Worm (Caenorhabditis elegans) whole organism, midembryonic: Measurements from ENCODE around the gene grsp-1.

Source experiments
- T22C8.4 ChIP-seq: fragments of 200-800 bp; sonication (Bioruptor generic); IDR thresholded peaks from 2 replicates; pipeline ENCODE4 v1.3.6; 2022; ENCODE audit warnings: missing genetic modification characterization, missing compliant biosample characterization
- cog-1 ChIP-seq: sonication (generic microtip); optimal IDR thresholded peaks from 2 replicates; lab custom pipeline; 2016; ENCODE audit warnings: missing genetic modification characterization, missing compliant biosample characterization
- flt-1 ChIP-seq: fragments of 200-800 bp; sonication (Bioruptor generic); IDR thresholded peaks from 2 replicates; pipeline ENCODE4 v1.3.6; 2022; ENCODE audit warnings: missing genetic modification characterization, missing compliant biosample characterization
- klf-2 ChIP-seq: fragments of 200-800 bp; sonication (Bioruptor generic); conservative IDR thresholded peaks from 2 replicates; pipeline ENCODE4 v1.3.6; 2022; ENCODE audit warnings: missing genetic modification reagents, missing genetic modification characterization, missing compliant biosample characterization
- med-1 ChIP-seq: sonication (generic microtip); optimal IDR thresholded peaks from 2 replicates; lab custom pipeline; 2017; ENCODE audit warnings: missing genetic modification characterization, mild to moderate bottlenecking, missing compliant biosample characterization, antibody characterized with exemption, missing genetic modification reagents; ENCODE audit not compliant: insufficient read depth
- ref-1 ChIP-seq: fragments of 200-800 bp; sonication (Bioruptor generic); conservative IDR thresholded peaks from 2 replicates; pipeline ENCODE4 v1.3.6; 2022; ENCODE audit warnings: missing genetic modification reagents, missing genetic modification characterization, missing compliant biosample characterization
- tab-1 ChIP-seq: fragments of 200-800 bp; sonication (Bioruptor generic); IDR thresholded peaks from 2 replicates; pipeline ENCODE4 v1.3.6; 2022; ENCODE audit warnings: missing genetic modification characterization, missing compliant biosample characterization
- ztf-23 ChIP-seq: fragments of 200-800 bp; sonication (Bioruptor generic); IDR thresholded peaks from 2 replicates; pipeline ENCODE4 v1.3.6; 2022; ENCODE audit warnings: missing genetic modification reagents, missing genetic modification characterization, missing compliant biosample characterization
- ztf-29 ChIP-seq: fragments of 200-800 bp; sonication (Bioruptor generic); IDR thresholded peaks from 2 replicates; pipeline ENCODE4 v1.3.6; 2022; ENCODE audit warnings: missing genetic modification reagents, missing genetic modification characterization, missing compliant biosample characterization

DNA sequence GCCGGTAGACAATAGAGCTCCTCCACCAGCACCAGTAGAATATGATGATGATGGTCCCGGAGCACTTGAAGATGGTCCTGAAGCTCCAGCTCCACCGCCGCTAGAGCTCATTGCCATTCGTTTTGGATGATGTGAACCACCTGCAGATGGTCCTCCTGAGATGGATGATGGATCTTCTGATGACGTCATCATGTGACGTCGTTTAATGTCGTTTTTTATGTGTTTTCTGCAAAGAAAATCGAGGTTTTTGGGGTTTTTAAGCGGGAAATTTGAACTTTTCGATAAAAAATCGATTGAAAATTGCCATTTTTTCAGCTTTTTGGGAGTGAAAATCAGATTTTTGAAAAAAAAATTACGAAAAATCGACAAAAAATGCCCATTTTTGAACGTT lies 26.9 kb downstream of the grsp-1 start:
- no peak for TF ChIP-seq ref-1 (GFP tag; lab: Robert Waterston, UW)
- no peak for TF ChIP-seq cog-1 (tag; lab: Kevin White, UChicago)
- TF ChIP-seq tab-1 (GFP tag; lab: Robert Waterston, UW) = no peak
- no peak for TF ChIP-seq ztf-23 (GFP tag; lab: Robert Waterston, UW)
- TF ChIP-seq med-1 = no peak
- TF ChIP-seq flt-1 (GFP tag; lab: Robert Waterston, UW) = no peak
- TF ChIP-seq klf-2 (GFP tag; lab: Robert Waterston, UW) = no peak
- TF ChIP-seq ztf-29 (GFP tag; lab: Robert Waterston, UW) = no peak
- no peak for TF ChIP-seq T22C8.4
